Worm (Caenorhabditis elegans) whole organism, L4 larva: ENCODE data around the gene acl-13.

ENCODE experiments used
- F26F4.8 ChIP-seq: fragments of 200-800 bp; sonication (Bioruptor generic); conservative IDR thresholded peaks from 2 replicates; pipeline ENCODE4 v1.3.6; 2022; ENCODE audit warnings: missing genetic modification characterization, missing compliant biosample characterization
- F44E2.7 ChIP-seq: fragments of 200-800 bp; sonication (Bioruptor generic); IDR thresholded peaks from 2 replicates; pipeline ENCODE4 v2.1.2; 2022; ENCODE audit warnings: missing genetic modification characterization, missing compliant biosample characterization
- F49E8.2 ChIP-seq: sonication (generic microtip); optimal IDR thresholded peaks from 2 replicates; lab custom pipeline; 2016; ENCODE audit warnings: missing compliant biosample characterization, mild to moderate bottlenecking, missing genetic modification characterization, borderline replicate concordance
- R02D3.7 ChIP-seq: fragments of 150-350 bp; sonication (generic microtip); optimal IDR thresholded peaks from 3 replicates; lab custom pipeline; 2014; ENCODE audit warnings: missing biosample characterization, missing genetic modification characterization
- T20F7.1 ChIP-seq: fragments of 200-800 bp; sonication (Bioruptor generic); optimal IDR thresholded peaks from 2 replicates; lab custom pipeline; 2018; ENCODE audit warnings: mild to moderate bottlenecking, missing genetic modification characterization, missing compliant biosample characterization
- T26A8.4 ChIP-seq: fragments of 200-800 bp; sonication (Bioruptor generic); IDR thresholded peaks from 2 replicates; pipeline ENCODE4 v1.3.6; 2022; ENCODE audit warnings: missing genetic modification characterization, missing compliant biosample characterization
- Y48G9A.11 ChIP-seq: fragments of 200-800 bp; sonication (Bioruptor generic); IDR thresholded peaks from 2 replicates; pipeline ENCODE4 v1.3.6; 2022; ENCODE audit warnings: missing genetic modification reagents, missing genetic modification characterization, missing compliant biosample characterization
- Y5F2A.4 ChIP-seq: fragments of 200-800 bp; sonication (Bioruptor generic); optimal IDR thresholded peaks from 2 replicates; lab custom pipeline; 2018; ENCODE audit warnings: mild to moderate bottlenecking, missing genetic modification characterization, missing compliant biosample characterization
- aly-2 ChIP-seq: sonication (generic microtip); optimal IDR thresholded peaks from 2 replicates; lab custom pipeline; 2018; ENCODE audit warnings: missing biosample characterization, missing genetic modification characterization
- ama-1 ChIP-seq: fragments of 150-350 bp; optimal IDR thresholded peaks from 2 replicates; lab custom pipeline; 2014; ENCODE audit warnings: inconsistent platforms, mixed read lengths
- attf-4 ChIP-seq: sonication (generic microtip); optimal IDR thresholded peaks from 3 replicates; lab custom pipeline; 2017; ENCODE audit warnings: missing biosample characterization, missing genetic modification characterization
- ceh-20 ChIP-seq: fragments of 200-800 bp; sonication (Bioruptor generic); IDR thresholded peaks from 2 replicates; pipeline ENCODE4 v1.3.6; 2022; ENCODE audit warnings: missing genetic modification reagents, missing genetic modification characterization, missing compliant biosample characterization
- ces-1 ChIP-seq: fragments of 150-350 bp; sonication (generic microtip); optimal IDR thresholded peaks from 4 replicates; lab custom pipeline; 2014; ENCODE audit warnings: missing biosample characterization, missing genetic modification reagents, missing genetic modification characterization
- cey-2 ChIP-seq: sonication (generic microtip); optimal IDR thresholded peaks from 3 replicates; lab custom pipeline; 2017; ENCODE audit warnings: missing genetic modification characterization, mild to moderate bottlenecking, missing compliant biosample characterization, antibody characterized with exemption, borderline replicate concordance; ENCODE audit not compliant: insufficient read depth
- daf-16 ChIP-seq, 3 experiments: sonication (generic microtip); optimal IDR thresholded peaks; 2 replicates each; lab custom pipeline; 2016 to 2017; ENCODE audit warnings: missing genetic modification characterization in 3 of 3, missing genetic modification reagents in 3 of 3, mild to moderate bottlenecking in 2 of 3, missing compliant biosample characterization in 2 of 3, missing biosample characterization in 1 of 3, moderate library complexity in 1 of 3
- duxl-1 ChIP-seq: sonication (generic microtip); optimal IDR thresholded peaks from 2 replicates; lab custom pipeline; 2016; ENCODE audit warnings: mild to moderate bottlenecking, missing genetic modification characterization, moderate library complexity, missing compliant biosample characterization; ENCODE audit not compliant: poor library complexity
- dve-1 ChIP-seq: sonication (generic microtip); optimal IDR thresholded peaks from 2 replicates; lab custom pipeline; 2017; ENCODE audit warnings: antibody characterized with exemption, mild to moderate bottlenecking, missing genetic modification characterization, missing compliant biosample characterization; ENCODE audit not compliant: insufficient read depth
- hlh-11 ChIP-seq: fragments of 200-800 bp; sonication (Bioruptor generic); optimal IDR thresholded peaks from 2 replicates; lab custom pipeline; 2018; ENCODE audit warnings: mild to moderate bottlenecking, missing genetic modification characterization, missing compliant biosample characterization
- hlh-30 ChIP-seq: sonication (generic microtip); optimal IDR thresholded peaks from 2 replicates; lab custom pipeline; 2017; ENCODE audit warnings: antibody characterized with exemption, mild to moderate bottlenecking, missing genetic modification characterization, missing compliant biosample characterization; ENCODE audit not compliant: insufficient read depth
- jun-1 ChIP-seq: fragments of 150-350 bp; optimal IDR thresholded peaks from 2 replicates; lab custom pipeline; 2014; ENCODE audit warnings: missing biosample characterization, missing genetic modification reagents, missing genetic modification characterization
- lin-1 ChIP-seq: fragments of 200-800 bp; sonication (Bioruptor generic); IDR thresholded peaks from 2 replicates; pipeline ENCODE4 v1.3.6; 2022; ENCODE audit warnings: missing genetic modification reagents, missing genetic modification characterization, missing compliant biosample characterization
- lin-15B ChIP-seq: fragments of 150-350 bp; sonication (generic microtip); optimal IDR thresholded peaks from 3 replicates; lab custom pipeline; 2014; ENCODE audit warnings: missing biosample characterization, missing genetic modification characterization
- lin-29 ChIP-seq: fragments of 200-800 bp; sonication (Bioruptor generic); IDR thresholded peaks from 2 replicates; pipeline ENCODE4 v1.3.6; 2022; ENCODE audit warnings: missing genetic modification reagents, missing genetic modification characterization, missing compliant biosample characterization
- lin-38 ChIP-seq: fragments of 200-800 bp; sonication (Bioruptor generic); IDR thresholded peaks from 2 replicates; pipeline ENCODE4 v1.3.6; 2022; ENCODE audit warnings: missing genetic modification reagents, missing genetic modification characterization, missing compliant biosample characterization
- lir-3 ChIP-seq: sonication (generic microtip); optimal IDR thresholded peaks from 2 replicates; lab custom pipeline; 2016; ENCODE audit warnings: mild to moderate bottlenecking, missing genetic modification characterization, missing compliant biosample characterization
- lsy-2 ChIP-seq, 2 experiments: fragments of 150-350 bp in 1 of 2; sonication (generic microtip) in 1 of 2; optimal IDR thresholded peaks; 2 replicates each; lab custom pipeline; 2014 to 2017; ENCODE audit warnings: missing biosample characterization in 2 of 2, missing genetic modification characterization in 2 of 2
- mdl-1 ChIP-seq, 2 experiments: fragments of 150-350 bp in 1 of 2; sonication (generic microtip) in 1 of 2; optimal IDR thresholded peaks; 2 replicates each; lab custom pipeline; 2014 to 2017; ENCODE audit warnings: missing biosample characterization in 2 of 2, missing genetic modification characterization in 2 of 2
- mdt-29 ChIP-seq: fragments of 200-800 bp; sonication (Bioruptor generic); IDR thresholded peaks from 2 replicates; pipeline ENCODE4 v1.3.6; 2022; ENCODE audit warnings: missing genetic modification reagents, missing genetic modification characterization, missing compliant biosample characterization
- mes-2 ChIP-seq: sonication (generic microtip); optimal IDR thresholded peaks from 2 replicates; lab custom pipeline; 2016; ENCODE audit warnings: missing genotype, mild to moderate bottlenecking, missing genetic modification characterization, missing compliant biosample characterization; ENCODE audit not compliant: poor library complexity, severe bottlenecking
- nhr-102 ChIP-seq: sonication (generic microtip); optimal IDR thresholded peaks from 2 replicates; lab custom pipeline; 2016; ENCODE audit warnings: mild to moderate bottlenecking, missing genetic modification characterization, moderate library complexity, missing compliant biosample characterization
- nhr-111 ChIP-seq: fragments of 200-800 bp; sonication (Bioruptor generic); optimal IDR thresholded peaks from 2 replicates; lab custom pipeline; 2018; ENCODE audit warnings: mild to moderate bottlenecking, missing genetic modification characterization, missing compliant biosample characterization
- nhr-237 ChIP-seq: sonication (generic microtip); optimal IDR thresholded peaks from 2 replicates; lab custom pipeline; 2017; ENCODE audit warnings: missing biosample characterization, missing genetic modification characterization
- nhr-25 ChIP-seq: sonication (generic microtip); optimal IDR thresholded peaks from 2 replicates; lab custom pipeline; 2017; ENCODE audit warnings: missing genetic modification characterization, mild to moderate bottlenecking, missing compliant biosample characterization, antibody characterized with exemption, moderate library complexity, borderline replicate concordance; ENCODE audit not compliant: insufficient read depth
- nhr-28 ChIP-seq: fragments of 150-350 bp; optimal IDR thresholded peaks from 2 replicates; lab custom pipeline; 2014; ENCODE audit warnings: missing biosample characterization, missing genetic modification characterization
- nhr-41 ChIP-seq: fragments of 200-800 bp; sonication (Bioruptor generic); IDR thresholded peaks from 2 replicates; pipeline ENCODE4 v1.3.6; 2022; ENCODE audit warnings: missing genetic modification reagents, missing genetic modification characterization, missing compliant biosample characterization
- pha-4 ChIP-seq, 2 experiments: fragments of 150-350 bp in 1 of 2; fragments of 200-800 bp in 1 of 2; sonication (Bioruptor generic) in 1 of 2; IDR thresholded peaks in 1 of 2; optimal IDR thresholded peaks in 1 of 2; 2 replicates each; pipeline versions ENCODE4 v1.3.6 to Lab custom; 2014 to 2022; ENCODE audit warnings: missing genetic modification characterization in 2 of 2, missing genetic modification reagents in 2 of 2, missing biosample characterization in 1 of 2, missing compliant biosample characterization in 1 of 2
- php-3 ChIP-seq: fragments of 200-800 bp; sonication (Bioruptor generic); IDR thresholded peaks from 2 replicates; pipeline ENCODE4 v1.3.6; 2022; ENCODE audit warnings: missing genetic modification reagents, missing genetic modification characterization, missing compliant biosample characterization
- pqm-1 ChIP-seq: sonication (generic microtip); optimal IDR thresholded peaks from 2 replicates; lab custom pipeline; 2017; ENCODE audit warnings: missing biosample characterization, missing genetic modification characterization
- rbr-2 ChIP-seq: sonication (generic microtip); optimal IDR thresholded peaks from 2 replicates; lab custom pipeline; 2016; ENCODE audit warnings: missing genotype, missing genetic modification characterization, missing compliant biosample characterization
- saeg-2 ChIP-seq: fragments of 200-800 bp; sonication (Bioruptor generic); IDR thresholded peaks from 2 replicates; pipeline ENCODE4 v1.3.6; 2022; ENCODE audit warnings: missing genetic modification reagents, missing genetic modification characterization, missing compliant biosample characterization
- snpc-1.2 ChIP-seq: fragments of 200-800 bp; sonication (Bioruptor generic); IDR thresholded peaks from 2 replicates; pipeline ENCODE4 v1.3.6; 2022; ENCODE audit warnings: missing genetic modification reagents, missing genetic modification characterization, missing compliant biosample characterization
- tag-97 ChIP-seq: fragments of 200-800 bp; sonication (Bioruptor generic); IDR thresholded peaks from 2 replicates; pipeline ENCODE4 v1.3.6; 2022; ENCODE audit warnings: missing genetic modification characterization, missing compliant biosample characterization
- unc-62 ChIP-seq, 3 experiments: fragments of 150-350 bp in 1 of 3; sonication (generic microtip); optimal IDR thresholded peaks in 2 of 3; peaks in 1 of 3; 1 replicate in 1 of 3; 2 replicates in 2 of 3; lab custom pipeline; 2014 to 2017; ENCODE audit warnings: missing biosample characterization in 3 of 3, missing genetic modification characterization in 3 of 3, missing genetic modification reagents in 3 of 3, missing genotype in 1 of 3
- zag-1 ChIP-seq: fragments of 150-350 bp; optimal IDR thresholded peaks from 2 replicates; lab custom pipeline; 2014; ENCODE audit warnings: missing biosample characterization, missing genetic modification characterization
- ztf-7 ChIP-seq: fragments of 150-350 bp; optimal IDR thresholded peaks from 2 replicates; lab custom pipeline; 2014; ENCODE audit warnings: missing biosample characterization, missing genetic modification characterization

acl-13 gene

DNA sequence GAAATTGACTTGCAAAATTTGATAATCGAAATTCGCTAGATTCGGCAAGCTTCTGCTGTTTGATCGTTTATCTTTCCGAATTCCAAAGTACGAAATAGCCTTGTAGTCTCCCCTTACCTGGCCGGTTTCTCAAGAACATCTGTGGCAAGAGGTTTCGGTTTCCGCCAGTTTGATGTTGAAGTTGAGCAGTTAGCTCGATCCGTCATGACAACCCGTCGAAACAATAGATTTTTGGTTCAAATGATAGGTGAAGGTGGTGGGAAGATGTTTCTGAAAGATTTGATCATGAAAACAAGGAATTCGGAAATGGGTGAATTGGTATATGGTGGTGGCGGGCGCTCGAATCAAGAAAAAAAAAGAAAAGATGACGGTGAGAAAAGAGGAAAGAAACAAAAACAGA is 11.8 kb upstream of the acl-13 start, which contains the start of gene acs-20:
Gene acs-20 (minus strand): TSS at position 270 of the 400 bp plus-strand sequence.
- TF ChIP-seq F26F4.8 (GFP tag; lab: Robert Waterston, UW) (no peak), F44E2.7 (GFP tag; lab: Robert Waterston, UW) (no peak), tag-97 (GFP tag; lab: Robert Waterston, UW) (no peak), pqm-1 (no peak), aly-2 (no peak), F49E8.2 (tag; lab: Kevin White, UChicago) (no peak), nhr-237 (tag; lab: Kevin White, UChicago) (no peak), ces-1 (no peak), ama-1 (peak; percentile 1), Y5F2A.4 (GFP tag; lab: Kevin White, UChicago) (no peak), unc-62 (GFP tag; optimal IDR thresholded peaks at IDR 0.05 in 1 of 2; lab: Kevin White, UChicago) (peak in 1 of 2 experiments; percentile 76), unc-62 (tag; optimal IDR thresholded peaks at IDR 0.05; lab: Kevin White, UChicago) (no peak), mdl-1 (tag; optimal IDR thresholded peaks at IDR 0.05; lab: Kevin White, UChicago) (no peak)
- TF ChIP-seq, all 104 proteins: peak for 2

DNA sequence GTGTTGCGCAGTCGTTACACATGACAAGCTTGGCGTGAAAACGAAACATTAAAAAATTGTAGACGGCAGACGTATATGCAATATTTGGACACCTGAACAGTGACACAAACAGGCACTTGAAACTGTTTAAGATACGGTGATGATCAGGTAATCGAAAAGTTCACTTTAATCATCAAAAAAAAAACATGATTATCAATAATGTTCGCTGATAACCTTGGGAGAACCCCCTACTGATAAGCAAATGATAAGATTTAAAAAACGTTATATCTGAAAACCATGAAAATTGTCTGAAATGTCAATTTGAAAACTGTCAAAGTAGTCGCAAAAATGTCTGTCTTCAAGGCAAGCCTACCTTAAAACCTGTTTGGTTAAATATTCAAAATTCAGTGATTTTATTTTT is 10.3 kb upstream of the acl-13 start:
- TF ChIP-seq cey-2 (tag; lab: Kevin White, UChicago) (peak; percentile 55), nhr-111 (GFP tag; lab: Kevin White, UChicago) (no peak), T20F7.1 (GFP tag; lab: Kevin White, UChicago) (peak; percentile 47), hlh-11 (tag; lab: Kevin White, UChicago) (peak; percentile 58), dve-1 (tag; lab: Kevin White, UChicago) (peak; percentile 83), lir-3 (no peak), ceh-20 (GFP tag; lab: Robert Waterston, UW) (peak; percentile 24; the same call in 1 of the 2 replicates), lin-38 (GFP tag; lab: Robert Waterston, UW) (no peak), mdt-29 (GFP tag; lab: Robert Waterston, UW) (no peak), T26A8.4 (GFP tag; lab: Robert Waterston, UW) (no peak), saeg-2 (GFP tag; lab: Robert Waterston, UW) (no peak), lin-29 (no peak), jun-1 (tag; lab: Kevin White, UChicago) (no peak), php-3 (GFP tag; lab: Robert Waterston, UW) (peak; percentile 65), daf-16 (GFP tag; optimal IDR thresholded peaks at IDR 0.05; lab: Kevin White, UChicago) (no peak), daf-16 (tag; optimal IDR thresholded peaks at IDR 0.05; lab: Kevin White, UChicago) (peak; percentile 67), attf-4 (tag; lab: Kevin White, UChicago) (no peak), aly-2 (no peak), nhr-25 (no peak), mes-2 (no peak), ces-1 (no peak), F26F4.8 (GFP tag; lab: Robert Waterston, UW) (no peak), nhr-237 (tag; lab: Kevin White, UChicago) (no peak), R02D3.7 (tag; lab: Kevin White, UChicago) (no peak), duxl-1 (no peak), nhr-102 (tag; lab: Kevin White, UChicago) (no peak), Y48G9A.11 (GFP tag; lab: Robert Waterston, UW) (no peak), snpc-1.2 (GFP tag; lab: Robert Waterston, UW) (no peak), lin-15B (tag; lab: Kevin White, UChicago) (no peak), rbr-2 (tag; lab: Kevin White, UChicago) (no peak), ztf-7 (tag; lab: Kevin White, UChicago) (peak; percentile 50), pha-4 (GFP tag; IDR thresholded peaks at IDR 0.05; lab: Robert Waterston, UW) (0 out of 2 replicates have a peak, but pooled peaks have one; percentile 14), pha-4 (tag; optimal IDR thresholded peaks at IDR 0.05; lab: Kevin White, UChicago) (no peak), F44E2.7 (GFP tag; lab: Robert Waterston, UW) (no peak), nhr-41 (GFP tag; lab: Robert Waterston, UW) (peak; percentile 93), hlh-30 (tag; lab: Kevin White, UChicago) (peak; percentile 45), nhr-28 (tag; lab: Kevin White, UChicago) (peak; percentile 11), lin-1 (GFP tag; lab: Robert Waterston, UW) (peak; percentile 38; the same call in 1 of the 2 replicates), pqm-1 (peak; percentile 80), zag-1 (tag; lab: Kevin White, UChicago) (no peak), lsy-2 (tag; optimal IDR thresholded peaks at IDR 0.05; lab: Kevin White, UChicago) (peak in 1 of 2 experiments; percentile 17)
